Fruit fly (Drosophila melanogaster): ENCODE measurements around the gene Cdk12.

The Cdk12 gene

dm6 chr3L:21536857-21537256 lies 20.8 kb downstream of the Cdk12 start, which contains the start of gene Rpn10 (continued):
- TF ChIP-seq slou (GFP tag; optimal IDR thresholded peaks at IDR 0.05) (no peak), MBD-R2 (GFP tag; IDR thresholded peaks at IDR 0.05) (peak; percentile 99), CG13894 (tag; optimal IDR thresholded peaks at IDR 0.05) (peak; percentile 78), CG32767 (GFP tag; IDR thresholded peaks at IDR 0.05) (no peak), corto (GFP tag; optimal IDR thresholded peaks at IDR 0.05) (no peak), CG18262 (tag; optimal IDR thresholded peaks at IDR 0.05) (peak; percentile 7), CG10654 (GFP tag; optimal IDR thresholded peaks at IDR 0.05) (peak; percentile 11), vvl (GFP tag; IDR thresholded peaks at IDR 0.05) (no peak; the same call in 1 of the 2 replicates), CG6254 (GFP tag; optimal IDR thresholded peaks at IDR 0.05) (peak; percentile 8), CG10959 (GFP tag; IDR thresholded peaks at IDR 0.05) (no peak), fd64A (GFP tag; optimal IDR thresholded peaks at IDR 0.05) (no peak), Scr (GFP tag; IDR thresholded peaks at IDR 0.05; ENCODE audit: partially characterized antibody) (peak; percentile 97), chif (GFP tag; optimal IDR thresholded peaks at IDR 0.05) (peak in 1 of 2 experiments; percentile 5), CG10565 (GFP tag; optimal IDR thresholded peaks at IDR 0.05) (no peak), pfk (GFP tag; optimal IDR thresholded peaks at IDR 0.05) (peak; percentile 69), CG3847 (GFP tag; IDR thresholded peaks at IDR 0.05) (peak; percentile 80), Hsf (GFP tag; optimal IDR thresholded peaks at IDR 0.05) (peak; percentile 48), lola (GFP tag; optimal IDR thresholded peaks at IDR 0.05) (peak in 1 of 3 experiments; percentile 13), BEAF-32 (GFP tag; optimal IDR thresholded peaks at IDR 0.05) (peak; percentile 99), CG9437 (GFP tag; optimal IDR thresholded peaks at IDR 0.05) (peak; percentile 22), Fer1 (GFP tag; optimal IDR thresholded peaks at IDR 0.05) (peak; percentile 13), sens (GFP tag) (peak; percentile 46), B-H2 (GFP tag; optimal IDR thresholded peaks at IDR 0.05) (peak; percentile 46), PHDP (tag; optimal IDR thresholded peaks at IDR 0.05) (peak; percentile 22), CG10267 (tag; optimal IDR thresholded peaks at IDR 0.05) (peak; percentile 58), trem (tag; optimal IDR thresholded peaks at IDR 0.05) (peak; percentile 86), cwo (GFP tag; optimal IDR thresholded peaks at IDR 0.05) (no peak), zen (tag; optimal IDR thresholded peaks at IDR 0.05) (peak; percentile 45), CG7987 (GFP tag; optimal IDR thresholded peaks at IDR 0.05) (peak; percentile 2), Lhr (GFP tag; optimal IDR thresholded peaks at IDR 0.05) (peak; percentile 73), ATbp (GFP tag; optimal IDR thresholded peaks at IDR 0.05) (no peak), CG14014 (GFP tag; IDR thresholded peaks at IDR 0.05) (peak; percentile 49; the same call in 1 of the 2 replicates), sna (GFP tag; IDR thresholded peaks at IDR 0.05; ENCODE audit: partially characterized antibody) (peak; percentile 94), Doc3 (GFP tag; IDR thresholded peaks at IDR 0.05; ENCODE audit: partially characterized antibody) (peak; percentile 94), Med (GFP tag) (peak; percentile 85), CG4707 (GFP tag; optimal IDR thresholded peaks at IDR 0.05) (no peak), abd-A (tag; optimal IDR thresholded peaks at IDR 0.05) (no peak), CG30020 (tag; optimal IDR thresholded peaks at IDR 0.05) (peak; percentile 85), bigmax (GFP tag; optimal IDR thresholded peaks at IDR 0.05) (no peak), Fer3 (tag; optimal IDR thresholded peaks at IDR 0.05) (peak; percentile 2), CG13287 (GFP tag; IDR thresholded peaks at IDR 0.05; ENCODE audit: partially characterized antibody) (peak; percentile 98), nerfin-2 (GFP tag; IDR thresholded peaks at IDR 0.05; ENCODE audit: partially characterized antibody) (peak; percentile 90), tin (GFP tag; optimal IDR thresholded peaks at IDR 0.05) (peak; percentile 7), CHES-1-like (GFP tag; optimal IDR thresholded peaks at IDR 0.05) (peak; percentile 44), bbx (GFP tag; IDR thresholded peaks at IDR 0.05; ENCODE audit: partially characterized antibody) (peak; percentile 98), CG2129 (GFP tag; IDR thresholded peaks at IDR 0.05; ENCODE audit: partially characterized antibody) (peak; percentile 93), CG42726 (GFP tag; IDR thresholded peaks at IDR 0.05; ENCODE audit: partially characterized antibody) (peak; percentile 98), E2f2 (GFP tag; IDR thresholded peaks at IDR 0.05) (peak; percentile 58), tx (GFP tag; optimal IDR thresholded peaks at IDR 0.05) (no peak)

Data from whole organism, embryonic.